Fruit fly (Drosophila melanogaster) whole organism, embryonic: ENCODE data around the gene brm.

Source experiments
- CG12104 ChIP-seq: fragments of 200-800 bp; sonication (Bioruptor generic); optimal IDR thresholded peaks from 3 replicates; lab custom pipeline; 2016; ENCODE audit warnings: missing biosample characterization, missing genetic modification characterization
- CG1233 ChIP-seq: fragments of 200-800 bp; sonication (Bioruptor generic); optimal IDR thresholded peaks from 4 replicates; lab custom pipeline; 2018; ENCODE audit warnings: missing biosample characterization, mild to moderate bottlenecking, missing genetic modification characterization
- CG2889 ChIP-seq: fragments of 200-800 bp; sonication (Bioruptor generic); IDR thresholded peaks from 3 replicates; pipeline ENCODE4 v1.3.6; 2022; ENCODE audit warnings: missing biosample characterization, missing genetic modification characterization
- Elba2 ChIP-seq: fragments of 200-800 bp; sonication (Bioruptor generic); optimal IDR thresholded peaks from 3 replicates; lab custom pipeline; 2016; ENCODE audit warnings: missing biosample characterization, missing genetic modification characterization
- Fer2 ChIP-seq: fragments of 200-800 bp; sonication (Bioruptor generic); optimal IDR thresholded peaks from 2 replicates; lab custom pipeline; 2018; ENCODE audit warnings: missing biosample characterization, mild to moderate bottlenecking, missing genetic modification characterization, moderate library complexity
- Nf-YB ChIP-seq: fragments of 200-800 bp; sonication (Bioruptor generic); optimal IDR thresholded peaks from 3 replicates; lab custom pipeline; 2019; ENCODE audit warnings: missing biosample characterization, mild to moderate bottlenecking, missing genetic modification characterization, moderate library complexity
- danr ChIP-seq: fragments of 200-800 bp; sonication (Bioruptor generic); IDR thresholded peaks from 2 replicates; pipeline ENCODE4 v1.3.6; 2022; ENCODE audit warnings: missing biosample characterization, missing genetic modification characterization
- emc ChIP-seq: fragments of 200-800 bp; sonication (Bioruptor generic); optimal IDR thresholded peaks from 2 replicates; lab custom pipeline; 2016; ENCODE audit warnings: missing biosample characterization, missing genetic modification characterization

DNA sequence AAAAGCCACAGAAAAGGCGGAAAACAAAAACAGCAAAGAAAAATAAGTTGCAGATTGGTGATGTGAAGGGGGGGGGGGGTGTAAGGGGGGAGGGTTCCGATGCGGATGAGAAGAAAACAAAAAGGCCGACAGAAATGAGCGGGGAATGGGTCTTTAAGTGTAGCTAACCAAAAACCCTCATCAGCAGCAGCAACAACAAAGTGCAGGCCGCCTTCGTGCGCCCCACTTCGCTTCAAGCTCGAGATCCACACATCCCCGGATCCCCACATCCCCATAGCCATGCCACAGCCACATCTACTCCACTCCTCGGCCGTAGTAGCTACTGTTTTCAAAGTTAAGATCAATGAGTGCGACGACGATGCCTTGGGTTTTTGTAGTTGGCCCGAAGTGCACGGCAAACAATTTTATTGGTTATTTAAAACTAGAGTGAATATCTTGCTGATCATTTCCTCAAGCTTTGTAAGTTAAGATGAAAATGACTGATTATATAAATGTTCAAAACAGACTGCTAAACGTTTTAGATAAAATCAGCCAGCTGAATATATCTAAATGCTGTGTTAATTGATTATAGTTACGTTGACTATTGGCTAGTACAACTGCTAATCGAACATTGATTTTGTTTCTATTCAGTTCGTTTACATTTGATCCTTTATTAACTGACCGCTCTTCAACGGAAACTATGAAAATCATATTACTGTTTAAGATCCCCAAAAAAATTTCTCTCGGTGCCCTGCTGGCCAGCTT is 41.8 kb upstream of the brm start:
- TF ChIP-seq CG12104 (GFP tag; lab: Kevin White, UChicago) (no peak), Nf-YB (no peak), danr (GFP tag; lab: Robert Waterston, UW) (no peak), CG1233 (GFP tag; lab: Kevin White, UChicago) (no peak), Fer2 (tag; lab: Kevin White, UChicago) (no peak), Elba2 (GFP tag; lab: Kevin White, UChicago) (no peak), emc (GFP tag; lab: Kevin White, UChicago) (no peak), CG2889 (GFP tag; lab: Robert Waterston, UW) (no peak)
